Fruit fly (Drosophila melanogaster) whole organism, embryonic: Measurements from ENCODE around the gene hop.
A peak's percentile ranks its signal among the peaks of the same experiment; 100 is the strongest.

Experiments used
- Atf-2 ChIP-seq: fragments of 200-800 bp; sonication (Bioruptor generic); optimal IDR thresholded peaks from 2 replicates; lab custom pipeline; 2016; ENCODE audit warnings: missing biosample characterization, missing genetic modification characterization
- B-H1 ChIP-seq: fragments of 200-800 bp; sonication (Bioruptor generic); IDR thresholded peaks from 3 replicates; pipeline ENCODE4 v1.3.6; 2022; ENCODE audit warnings: missing biosample characterization, missing genetic modification characterization
- CG10147 ChIP-seq: fragments of 200-800 bp; sonication (Bioruptor generic); optimal IDR thresholded peaks from 2 replicates; lab custom pipeline; 2019; ENCODE audit warnings: missing biosample characterization, mild to moderate bottlenecking, missing genetic modification characterization, moderate library complexity
- CG10274 ChIP-seq: fragments of 200-800 bp; sonication (Bioruptor generic); optimal IDR thresholded peaks from 3 replicates; lab custom pipeline; 2017; ENCODE audit warnings: missing biosample characterization, mild to moderate bottlenecking, missing genetic modification characterization
- CG10959 ChIP-seq: fragments of 200-800 bp; sonication (Bioruptor generic); IDR thresholded peaks from 2 replicates; pipeline ENCODE4 v1.3.6; 2022; ENCODE audit warnings: missing biosample characterization, missing genetic modification characterization
- CG11085 ChIP-seq: fragments of 200-800 bp; sonication (Bioruptor generic); IDR thresholded peaks from 2 replicates; pipeline ENCODE4 v1.3.6; 2022; ENCODE audit warnings: missing biosample characterization, missing genetic modification characterization
- CG12104 ChIP-seq: fragments of 200-800 bp; sonication (Bioruptor generic); optimal IDR thresholded peaks from 3 replicates; lab custom pipeline; 2016; ENCODE audit warnings: missing biosample characterization, missing genetic modification characterization
- CG12236 ChIP-seq: fragments of 200-800 bp; sonication (Bioruptor generic); optimal IDR thresholded peaks from 2 replicates; lab custom pipeline; 2016; ENCODE audit warnings: missing biosample characterization, missing genetic modification characterization
- CG13123 ChIP-seq: fragments of 200-800 bp; sonication (Bioruptor generic); optimal IDR thresholded peaks from 2 replicates; lab custom pipeline; 2016; ENCODE audit warnings: missing biosample characterization, missing genetic modification characterization
- CG13424 ChIP-seq: fragments of 200-800 bp; sonication (Bioruptor generic); optimal IDR thresholded peaks from 2 replicates; lab custom pipeline; 2019; ENCODE audit warnings: missing biosample characterization, mild to moderate bottlenecking, missing genetic modification characterization, moderate library complexity
- CG13775 ChIP-seq: fragments of 200-800 bp; sonication (Bioruptor generic); optimal IDR thresholded peaks from 3 replicates; lab custom pipeline; 2017; ENCODE audit warnings: missing biosample characterization, mild to moderate bottlenecking, missing genetic modification characterization
- CG15073 ChIP-seq: fragments of 200-800 bp; sonication (Bioruptor generic); optimal IDR thresholded peaks from 2 replicates; lab custom pipeline; 2016; ENCODE audit warnings: missing biosample characterization, missing genetic modification characterization
- CG15479 ChIP-seq: fragments of 200-800 bp; sonication (Bioruptor generic); optimal IDR thresholded peaks from 3 replicates; lab custom pipeline; 2019; ENCODE audit warnings: missing biosample characterization, mild to moderate bottlenecking, missing genetic modification characterization, moderate library complexity
- CG16863 ChIP-seq: fragments of 200-800 bp; sonication (Bioruptor generic); optimal IDR thresholded peaks from 3 replicates; lab custom pipeline; 2016; ENCODE audit warnings: missing biosample characterization, missing genetic modification characterization
- CG17359 ChIP-seq: fragments of 200-800 bp; sonication (Bioruptor generic); optimal IDR thresholded peaks from 3 replicates; lab custom pipeline; 2018; ENCODE audit warnings: missing biosample characterization, mild to moderate bottlenecking, missing genetic modification characterization, moderate library complexity
- CG18764 ChIP-seq: fragments of 200-800 bp; sonication (Bioruptor generic); optimal IDR thresholded peaks from 3 replicates; lab custom pipeline; 2016; ENCODE audit warnings: missing biosample characterization, missing genetic modification characterization
- CG2889 ChIP-seq: fragments of 200-800 bp; sonication (Bioruptor generic); IDR thresholded peaks from 3 replicates; pipeline ENCODE4 v1.3.6; 2022; ENCODE audit warnings: missing biosample characterization, missing genetic modification characterization
- D19A ChIP-seq: fragments of 200-800 bp; optimal IDR thresholded peaks from 3 replicates; lab custom pipeline; 2019; ENCODE audit warnings: missing biosample characterization, mild to moderate bottlenecking, missing genetic modification characterization, moderate library complexity
- Dp ChIP-seq: fragments of 200-800 bp; sonication (Bioruptor generic); optimal IDR thresholded peaks from 2 replicates; lab custom pipeline; 2018; ENCODE audit warnings: missing biosample characterization, mild to moderate bottlenecking, missing genetic modification characterization, moderate library complexity
- Eip74EF ChIP-seq, 2 experiments: fragments of 200-800 bp in 1 of 2; fragments of >200 bp in 1 of 2; sonication (Bioruptor generic) in 1 of 2; optimal IDR thresholded peaks; 2 replicates each; lab custom pipeline; 2017 to 2019; ENCODE audit warnings: missing biosample characterization in 2 of 2, missing genetic modification characterization in 2 of 2, mild to moderate bottlenecking in 1 of 2, moderate library complexity in 1 of 2
- Elba2 ChIP-seq: fragments of 200-800 bp; sonication (Bioruptor generic); optimal IDR thresholded peaks from 3 replicates; lab custom pipeline; 2016; ENCODE audit warnings: missing biosample characterization, missing genetic modification characterization
- Ets97D ChIP-seq: fragments of 200-800 bp; sonication (Bioruptor generic); optimal IDR thresholded peaks from 3 replicates; lab custom pipeline; 2016; ENCODE audit warnings: missing biosample characterization, missing genetic modification characterization
- H2.0 ChIP-seq: fragments of 200-800 bp; sonication (Bioruptor generic); IDR thresholded peaks from 2 replicates; pipeline ENCODE4 v1.3.6; 2022; ENCODE audit warnings: missing biosample characterization, missing genetic modification characterization
- Lhr ChIP-seq: fragments of 200-800 bp; sonication (Bioruptor generic); optimal IDR thresholded peaks from 3 replicates; lab custom pipeline; 2017; ENCODE audit warnings: mild to moderate bottlenecking, missing biosample characterization, missing genetic modification reagents, missing genetic modification characterization
- Neu2 ChIP-seq: fragments of 200-800 bp; sonication (Bioruptor generic); optimal IDR thresholded peaks from 3 replicates; lab custom pipeline; 2016; ENCODE audit warnings: missing biosample characterization, missing genetic modification characterization, borderline replicate concordance
- Poxn ChIP-seq: fragments of 200-800 bp; sonication (Bioruptor generic); IDR thresholded peaks from 2 replicates; pipeline ENCODE4 v1.3.6; 2022; ENCODE audit warnings: missing biosample characterization, missing genetic modification characterization
- Ravus ChIP-seq: fragments of 200-800 bp; sonication (Bioruptor generic); IDR thresholded peaks from 2 replicates; pipeline ENCODE4 v1.3.6; 2022; ENCODE audit warnings: missing biosample characterization, missing genetic modification characterization
- Six4 ChIP-seq: fragments of 200-800 bp; sonication (Bioruptor generic); optimal IDR thresholded peaks from 2 replicates; lab custom pipeline; 2016; ENCODE audit warnings: missing biosample characterization, missing genetic modification characterization
- Sox102F ChIP-seq: fragments of 200-800 bp; sonication (Bioruptor generic); optimal IDR thresholded peaks from 2 replicates; lab custom pipeline; 2018; ENCODE audit warnings: missing biosample characterization, mild to moderate bottlenecking, missing genetic modification characterization, moderate library complexity
- Sry-β ChIP-seq: fragments of 200-800 bp; sonication (Bioruptor generic); optimal IDR thresholded peaks from 2 replicates; lab custom pipeline; 2018; ENCODE audit warnings: missing biosample characterization, mild to moderate bottlenecking, missing genetic modification characterization, moderate library complexity
- Vsx1 ChIP-seq: fragments of 200-800 bp; sonication (Bioruptor generic); optimal IDR thresholded peaks from 2 replicates; lab custom pipeline; 2017; ENCODE audit warnings: missing biosample characterization, mild to moderate bottlenecking, missing genetic modification characterization, missing genetic modification reagents
- ase ChIP-seq: fragments of 200-800 bp; sonication (Bioruptor generic); IDR thresholded peaks from 3 replicates; pipeline ENCODE4 v1.3.6; 2022; ENCODE audit warnings: missing biosample characterization, missing genetic modification characterization
- dati ChIP-seq: fragments of 200-800 bp; sonication (Bioruptor generic); IDR thresholded peaks from 2 replicates; pipeline ENCODE4 v1.3.6; 2022; ENCODE audit warnings: missing biosample characterization, missing genetic modification characterization
- dmrt11E ChIP-seq: fragments of 200-800 bp; sonication (Bioruptor generic); optimal IDR thresholded peaks from 3 replicates; lab custom pipeline; 2018; ENCODE audit warnings: missing biosample characterization, mild to moderate bottlenecking, missing genetic modification characterization, moderate library complexity
- dpn ChIP-seq, 2 experiments: fragments of 200-800 bp; sonication (Bioruptor generic); optimal IDR thresholded peaks; 3 replicates each; lab custom pipeline; 2016; ENCODE audit warnings: missing biosample characterization in 2 of 2, missing genetic modification characterization in 2 of 2
- ftz-f1 ChIP-seq: fragments of 200-800 bp; sonication (Bioruptor generic); optimal IDR thresholded peaks from 2 replicates; lab custom pipeline; 2016; ENCODE audit warnings: missing biosample characterization, missing genetic modification characterization
- gce ChIP-seq: fragments of 200-800 bp; sonication (Bioruptor generic); IDR thresholded peaks from 3 replicates; pipeline ENCODE4 v1.3.6; 2022; ENCODE audit warnings: missing biosample characterization, missing genetic modification characterization
- inv ChIP-seq: fragments of 200-800 bp; sonication (Bioruptor generic); IDR thresholded peaks from 2 replicates; pipeline ENCODE4 v1.3.6; 2022; ENCODE audit warnings: missing biosample characterization, missing genetic modification characterization; ENCODE audit not compliant: partially characterized antibody
- jing ChIP-seq: fragments of 200-800 bp; sonication (Bioruptor generic); optimal IDR thresholded peaks from 2 replicates; lab custom pipeline; 2018; ENCODE audit warnings: missing biosample characterization, mild to moderate bottlenecking, missing genetic modification characterization
- klu ChIP-seq: fragments of 200-800 bp; sonication (Bioruptor generic); IDR thresholded peaks from 2 replicates; pipeline ENCODE4 v1.3.6; 2022; ENCODE audit warnings: missing biosample characterization, missing genetic modification characterization
- knrl ChIP-seq: fragments of 200-800 bp; sonication (Bioruptor generic); IDR thresholded peaks from 3 replicates; pipeline ENCODE4 v1.3.6; 2022; ENCODE audit warnings: missing biosample characterization, missing genetic modification characterization; ENCODE audit not compliant: partially characterized antibody
- lola ChIP-seq, 3 experiments: fragments of >200 bp in 2 of 3; fragments of 200-800 bp in 1 of 3; sonication (Bioruptor generic) in 1 of 3; optimal IDR thresholded peaks; 2 replicates each; lab custom pipeline; 2017 to 2019; ENCODE audit warnings: missing biosample characterization in 3 of 3, missing genetic modification characterization in 3 of 3, mild to moderate bottlenecking in 1 of 3, moderate library complexity in 1 of 3
- otp ChIP-seq: fragments of 200-800 bp; sonication (Bioruptor generic); IDR thresholded peaks from 3 replicates; pipeline ENCODE4, ENCODE4 v1.3.6; 2022; ENCODE audit warnings: missing biosample characterization, missing genetic modification characterization
- prd ChIP-seq, 3 experiments: fragments of >200 bp in 2 of 3; fragments of 200-800 bp in 1 of 3; sonication (Bioruptor generic) in 1 of 3; optimal IDR thresholded peaks in 2 of 3; IDR thresholded peaks in 1 of 3; 2 replicates in 2 of 3; 3 replicates in 1 of 3; pipeline versions ENCODE4 v1.3.6 to Lab custom; 2017 to 2022; ENCODE audit warnings: missing biosample characterization in 1 of 3, missing genetic modification characterization in 1 of 3
- row ChIP-seq: fragments of 200-800 bp; sonication (Bioruptor generic); IDR thresholded peaks from 3 replicates; pipeline ENCODE4 v1.3.6; 2022; ENCODE audit warnings: missing biosample characterization, missing genetic modification characterization
- sisA ChIP-seq: fragments of 200-800 bp; sonication (Bioruptor generic); IDR thresholded peaks from 2 replicates; pipeline ENCODE4 v1.3.6; 2022; ENCODE audit warnings: missing biosample characterization, missing genetic modification characterization
- unc-4 ChIP-seq: fragments of 200-800 bp; sonication (Bioruptor generic); IDR thresholded peaks from 2 replicates; pipeline ENCODE4 v1.3.6; 2022; ENCODE audit warnings: missing biosample characterization, missing genetic modification characterization; ENCODE audit not compliant: partially characterized antibody
- vvl ChIP-seq: fragments of 200-800 bp; sonication (Bioruptor generic); IDR thresholded peaks from 2 replicates; pipeline ENCODE4 v1.3.6; 2022; ENCODE audit warnings: missing biosample characterization, missing genetic modification characterization

The hop gene

DNA sequence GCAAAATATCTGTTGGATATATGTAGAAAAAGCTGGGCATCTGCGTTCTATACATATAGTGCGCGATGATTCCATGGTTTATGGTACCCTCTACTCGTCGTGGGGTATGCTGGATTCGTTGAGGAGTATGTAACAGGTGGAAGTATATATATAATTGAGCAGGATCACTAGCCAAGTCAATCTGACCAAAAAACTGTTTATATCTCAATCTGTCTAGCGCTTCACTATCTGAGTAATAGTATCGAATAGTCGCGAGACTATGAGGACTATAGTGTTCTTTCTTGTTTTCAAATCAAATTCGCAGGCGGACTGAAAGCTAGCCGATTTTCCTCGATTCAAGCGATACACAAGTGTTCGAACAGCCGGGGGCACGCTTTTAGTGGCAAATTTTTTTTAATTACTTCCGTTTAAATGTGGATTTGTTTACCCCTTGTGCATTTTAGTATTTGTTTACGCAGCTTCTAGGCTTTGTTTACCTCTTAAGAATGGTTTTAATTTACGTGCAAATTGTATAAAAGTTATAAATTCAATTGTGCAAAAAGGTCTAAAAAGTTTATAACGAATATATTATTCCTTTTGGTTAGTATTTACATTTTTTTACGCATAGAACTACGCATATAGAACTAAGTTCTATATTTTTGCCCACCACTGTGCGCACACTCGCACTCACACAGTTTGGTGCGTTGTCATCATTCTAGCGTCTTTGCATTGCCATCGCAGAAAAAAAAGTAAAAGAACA is 22.9 kb upstream of the hop start (continued):
- TF ChIP-seq prd (optimal IDR thresholded peaks at IDR 0.05; lab: Kevin White, UChicago) = no peak
- TF ChIP-seq prd (GFP tag; IDR thresholded peaks at IDR 0.05; lab: Robert Waterston, UW) = peak; percentile 92
- TF ChIP-seq Elba2 (GFP tag; lab: Kevin White, UChicago) = no peak
- peak in 1 of 3 experiments; percentile 60 for TF ChIP-seq lola (GFP tag; optimal IDR thresholded peaks at IDR 0.05; lab: Kevin White, UChicago)
- TF ChIP-seq CG13424 = peak; percentile 78
- TF ChIP-seq CG13123 (GFP tag; lab: Kevin White, UChicago) = peak; percentile 1
- no peak for TF ChIP-seq ftz-f1 (GFP tag; lab: Kevin White, UChicago)
- TF ChIP-seq CG2889 (GFP tag; lab: Robert Waterston, UW) = peak; percentile 88
- peak; percentile 73 for TF ChIP-seq CG10147 (GFP tag; lab: Kevin White, UChicago)
- TF ChIP-seq Ravus (GFP tag; lab: Robert Waterston, UW) = peak; percentile 46
- no peak for TF ChIP-seq Dp (GFP tag; lab: Kevin White, UChicago)
- TF ChIP-seq dati (GFP tag; lab: Robert Waterston, UW) = peak; percentile 65; the same call in 1 of the 2 replicates
- TF ChIP-seq row (GFP tag; lab: Robert Waterston, UW) = peak; percentile 90
- TF ChIP-seq dmrt11E (tag; lab: Kevin White, UChicago) = peak; percentile 55
- TF ChIP-seq dpn (GFP tag; optimal IDR thresholded peaks at IDR 0.05; lab: Kevin White, UChicago) = peak; percentile 79 to 87
- peak; percentile 65; the same call in 2 of the 3 replicates for TF ChIP-seq gce (GFP tag; lab: Robert Waterston, UW)
- peak; percentile 52 for TF ChIP-seq CG10274 (GFP tag; lab: Kevin White, UChicago)
- TF ChIP-seq CG12236 = peak; percentile 35
- peak; percentile 41 for TF ChIP-seq Lhr (GFP tag; lab: Kevin White, UChicago)
- no peak for TF ChIP-seq knrl (GFP tag; lab: Robert Waterston, UW)
- peak; percentile 86 for TF ChIP-seq H2.0 (GFP tag; lab: Robert Waterston, UW)
- TF ChIP-seq Poxn (GFP tag; lab: Robert Waterston, UW) = peak; percentile 46; the same call in 1 of the 2 replicates
- TF ChIP-seq CG12104 (GFP tag; lab: Kevin White, UChicago) = peak; percentile 13
- TF ChIP-seq CG13775 (GFP tag; lab: Kevin White, UChicago) = peak; percentile 69
- peak; percentile 76 for TF ChIP-seq B-H1 (GFP tag; lab: Robert Waterston, UW)
- peak; percentile 81 for TF ChIP-seq CG10959 (GFP tag; lab: Robert Waterston, UW)
- peak; percentile 86 for TF ChIP-seq sisA (GFP tag; lab: Robert Waterston, UW)
- TF ChIP-seq CG15479 (GFP tag; lab: Kevin White, UChicago) = no peak
- TF ChIP-seq otp (GFP tag; lab: Robert Waterston, UW) = peak; percentile 59; the same call in 2 of the 3 replicates
- TF ChIP-seq D19A = peak; percentile 65
- TF ChIP-seq CG17359 (tag; lab: Kevin White, UChicago) = peak; percentile 80
- no peak for TF ChIP-seq unc-4 (GFP tag; lab: Robert Waterston, UW)
- TF ChIP-seq CG18764 (GFP tag; lab: Kevin White, UChicago) = peak; percentile 57
- TF ChIP-seq Vsx1 (GFP tag; lab: Kevin White, UChicago) = peak; percentile 46
- peak; percentile 92 for TF ChIP-seq vvl (GFP tag; lab: Robert Waterston, UW)
- peak; percentile 83; the same call in 2 of the 3 replicates for TF ChIP-seq ase (GFP tag; lab: Robert Waterston, UW)
- TF ChIP-seq Sox102F (GFP tag; lab: Kevin White, UChicago) = peak; percentile 76
- TF ChIP-seq Neu2 (GFP tag; lab: Kevin White, UChicago) = no peak
- TF ChIP-seq CG16863 (GFP tag; lab: Kevin White, UChicago) = peak; percentile 72
- peak; percentile 77 for TF ChIP-seq klu
- peak; percentile 70 for TF ChIP-seq CG11085
- TF ChIP-seq CG15073 = peak; percentile 69
- TF ChIP-seq Six4 (GFP tag; lab: Kevin White, UChicago) = peak; percentile 70
- no peak for TF ChIP-seq inv
- peak; percentile 58 for TF ChIP-seq Ets97D (GFP tag; lab: Kevin White, UChicago)
- TF ChIP-seq Eip74EF (GFP tag; optimal IDR thresholded peaks at IDR 0.05; lab: Kevin White, UChicago) = peak in 1 of 2 experiments; percentile 25
- TF ChIP-seq Sry-β (GFP tag; lab: Kevin White, UChicago) = no peak
- peak; percentile 68 for TF ChIP-seq jing (GFP tag; lab: Kevin White, UChicago)
- TF ChIP-seq Atf-2 (GFP tag; lab: Kevin White, UChicago) = peak; percentile 37
